Fruit fly (Drosophila melanogaster): Measurements from ENCODE around the gene Sur-8.

Sur-8 gene

dm6 chr3R:17386168-17386819 lies 16.0 kb downstream of the Sur-8 start:
- no peak for TF ChIP-seq tj (GFP tag; optimal IDR thresholded peaks at IDR 0.05)
- peak; percentile 60 for TF ChIP-seq CG7101 (tag; optimal IDR thresholded peaks at IDR 0.05)
- TF ChIP-seq ovo (GFP tag; optimal IDR thresholded peaks at IDR 0.05): no peak
- TF ChIP-seq toe (GFP tag; optimal IDR thresholded peaks at IDR 0.05): peak; percentile 54
- peak; percentile 54 for TF ChIP-seq bab1 (GFP tag; optimal IDR thresholded peaks at IDR 0.05)
- peak; percentile 3 for TF ChIP-seq pad (GFP tag; optimal IDR thresholded peaks at IDR 0.05)
- peak; percentile 12 for TF ChIP-seq kay (GFP tag; ENCODE audit: borderline replicate concordance)
- TF ChIP-seq Clk (GFP tag; optimal IDR thresholded peaks at IDR 0.05): peak; percentile 55
- no peak for TF ChIP-seq CG1620 (GFP tag; optimal IDR thresholded peaks at IDR 0.05)
- TF ChIP-seq Hr96 (GFP tag; optimal IDR thresholded peaks at IDR 0.05): peak; percentile 32
- no peak for TF ChIP-seq Crg-1 (GFP tag; optimal IDR thresholded peaks at IDR 0.05)
- peak; percentile 63 for TF ChIP-seq CG14711 (tag; optimal IDR thresholded peaks at IDR 0.05)
- TF ChIP-seq cic (GFP tag; optimal IDR thresholded peaks at IDR 0.05): no peak
- TF ChIP-seq Mnt (GFP tag; optimal IDR thresholded peaks at IDR 0.05): no peak
- peak; percentile 60 for TF ChIP-seq CG12768 (GFP tag; optimal IDR thresholded peaks at IDR 0.05)
- peak; percentile 36 for TF ChIP-seq CG5204 (GFP tag; optimal IDR thresholded peaks at IDR 0.05)
- TF ChIP-seq CG7045 (GFP tag; optimal IDR thresholded peaks at IDR 0.05): peak; percentile 19
- TF ChIP-seq cnc (optimal IDR thresholded peaks at IDR 0.05): no peak
- peak; percentile 55 for TF ChIP-seq CG33017 (tag; optimal IDR thresholded peaks at IDR 0.05)
- no peak for TF ChIP-seq CG11617 (GFP tag; optimal IDR thresholded peaks at IDR 0.05)

DNA sequence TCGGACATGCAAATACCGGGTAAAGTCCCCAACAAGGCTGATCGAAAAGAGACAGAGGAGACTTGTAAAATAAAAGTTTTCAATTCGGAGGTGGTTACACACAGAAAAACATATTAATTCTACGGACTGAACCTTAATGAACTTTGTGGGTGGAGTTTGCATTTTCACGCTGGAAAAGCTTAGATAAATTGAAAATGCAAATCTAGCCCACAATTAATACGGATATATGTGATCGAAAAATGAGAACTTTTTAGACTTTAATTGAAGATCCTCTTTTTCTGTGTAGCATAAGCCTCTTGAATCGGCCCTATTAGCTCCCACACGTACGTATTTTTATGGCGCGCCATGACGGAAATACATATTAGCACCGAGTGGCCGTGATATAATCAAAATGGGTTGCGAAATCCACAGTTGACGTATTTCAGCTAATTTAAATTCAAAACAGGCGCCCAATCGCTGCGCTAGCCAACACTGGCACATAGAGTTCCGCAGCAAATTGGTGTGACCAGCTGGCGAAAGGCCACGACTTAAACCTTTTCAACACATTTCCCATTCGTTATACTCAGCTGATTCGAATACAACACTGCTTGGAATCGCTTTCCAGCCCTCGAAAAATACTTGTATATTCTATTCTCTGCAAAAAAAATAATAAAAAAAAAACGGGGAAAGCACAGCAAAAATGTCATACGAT lies 16.8 kb downstream of the Sur-8 start:
- no peak for TF ChIP-seq CG11617 (GFP tag; optimal IDR thresholded peaks at IDR 0.05)
- no peak for TF ChIP-seq cnc (optimal IDR thresholded peaks at IDR 0.05)
- TF ChIP-seq ovo (GFP tag; optimal IDR thresholded peaks at IDR 0.05): peak; percentile 59
- TF ChIP-seq CG1620 (GFP tag; optimal IDR thresholded peaks at IDR 0.05): peak; percentile 84
- peak; percentile 70 for TF ChIP-seq Mnt (GFP tag; optimal IDR thresholded peaks at IDR 0.05)
- TF ChIP-seq Clk (GFP tag; optimal IDR thresholded peaks at IDR 0.05): no peak
- peak; percentile 60 for TF ChIP-seq pad (GFP tag; optimal IDR thresholded peaks at IDR 0.05)
- peak; percentile 23 for TF ChIP-seq CG12768 (GFP tag; optimal IDR thresholded peaks at IDR 0.05)
- peak; percentile 68 for TF ChIP-seq tj (GFP tag; optimal IDR thresholded peaks at IDR 0.05)
- peak; percentile 73 for TF ChIP-seq CG7101 (tag; optimal IDR thresholded peaks at IDR 0.05)
- TF ChIP-seq cic (GFP tag; optimal IDR thresholded peaks at IDR 0.05): peak; percentile 56
- TF ChIP-seq Hr96 (GFP tag; optimal IDR thresholded peaks at IDR 0.05): peak; percentile 74
- peak; percentile 74 for TF ChIP-seq CG14711 (tag; optimal IDR thresholded peaks at IDR 0.05)
- TF ChIP-seq CG5204 (GFP tag; optimal IDR thresholded peaks at IDR 0.05): peak; percentile 68
- TF ChIP-seq Crg-1 (GFP tag; optimal IDR thresholded peaks at IDR 0.05): peak; percentile 78
- peak; percentile 55 for TF ChIP-seq CG33017 (tag; optimal IDR thresholded peaks at IDR 0.05)
- peak; percentile 65 for TF ChIP-seq CG7045 (GFP tag; optimal IDR thresholded peaks at IDR 0.05)
- peak; percentile 75 for TF ChIP-seq toe (GFP tag; optimal IDR thresholded peaks at IDR 0.05)
- peak; percentile 83 for TF ChIP-seq bab1 (GFP tag; optimal IDR thresholded peaks at IDR 0.05)
- TF ChIP-seq kay (GFP tag; ENCODE audit: borderline replicate concordance): no peak

DNA sequence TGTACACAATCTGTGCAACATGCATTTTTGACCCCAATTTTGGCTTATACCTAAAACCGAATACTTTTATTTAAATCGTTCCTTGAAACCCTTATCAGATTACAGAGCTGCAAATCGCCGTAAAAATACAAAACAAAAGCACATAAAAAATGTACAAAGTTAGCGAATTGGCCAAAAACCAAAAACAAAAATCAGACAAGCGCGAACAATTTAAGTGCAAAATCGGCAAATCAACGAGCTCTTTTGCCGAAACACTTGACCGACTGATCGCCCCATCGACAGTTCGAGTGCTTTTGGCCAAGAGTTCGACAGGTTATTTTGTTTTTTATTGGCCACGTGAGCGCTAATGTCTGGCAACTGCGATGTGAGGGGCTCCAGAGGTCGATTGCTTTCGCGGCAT lies 20.4 kb downstream of the Sur-8 start:
- TF ChIP-seq bab1 (GFP tag; optimal IDR thresholded peaks at IDR 0.05) (no peak), tj (GFP tag; optimal IDR thresholded peaks at IDR 0.05) (peak; percentile 92)

- TF ChIP-seq tj (GFP tag; optimal IDR thresholded peaks at IDR 0.05) (peak; percentile 44), Clk (GFP tag; optimal IDR thresholded peaks at IDR 0.05) (no peak), kay (GFP tag; ENCODE audit: borderline replicate concordance) (peak; percentile 56), CG12768 (GFP tag; optimal IDR thresholded peaks at IDR 0.05) (no peak)
Observed at dm6 chr3R:17379742-17380141, 22.6 kb downstream of the Sur-8 start, which contains the start of gene lute. TSS of gene lute (plus strand) at chr3R:17379944.

dm6 chr3R:17379051-17379450 lies 23.3 kb downstream of the Sur-8 start:
- TF ChIP-seq Mnt (GFP tag; optimal IDR thresholded peaks at IDR 0.05) (no peak), pad (GFP tag; optimal IDR thresholded peaks at IDR 0.05) (no peak), Crg-1 (GFP tag; optimal IDR thresholded peaks at IDR 0.05) (no peak), tj (GFP tag; optimal IDR thresholded peaks at IDR 0.05) (no peak), CG33017 (tag; optimal IDR thresholded peaks at IDR 0.05) (no peak), CG5204 (GFP tag; optimal IDR thresholded peaks at IDR 0.05) (no peak), CG11617 (GFP tag; optimal IDR thresholded peaks at IDR 0.05) (no peak), Clk (GFP tag; optimal IDR thresholded peaks at IDR 0.05) (no peak), kay (GFP tag; ENCODE audit: borderline replicate concordance) (no peak), Hr96 (GFP tag; optimal IDR thresholded peaks at IDR 0.05) (no peak), CG1620 (GFP tag; optimal IDR thresholded peaks at IDR 0.05) (no peak), CG12768 (GFP tag; optimal IDR thresholded peaks at IDR 0.05) (no peak), CG7045 (GFP tag; optimal IDR thresholded peaks at IDR 0.05) (no peak), ovo (GFP tag; optimal IDR thresholded peaks at IDR 0.05) (no peak), toe (GFP tag; optimal IDR thresholded peaks at IDR 0.05) (no peak), cic (GFP tag; optimal IDR thresholded peaks at IDR 0.05) (no peak), CG7101 (tag; optimal IDR thresholded peaks at IDR 0.05) (no peak), cnc (optimal IDR thresholded peaks at IDR 0.05) (no peak), CG14711 (tag; optimal IDR thresholded peaks at IDR 0.05) (no peak)

- TF ChIP-seq ovo (GFP tag; optimal IDR thresholded peaks at IDR 0.05) (no peak), CG33017 (tag; optimal IDR thresholded peaks at IDR 0.05) (no peak), toe (GFP tag; optimal IDR thresholded peaks at IDR 0.05) (no peak), Crg-1 (GFP tag; optimal IDR thresholded peaks at IDR 0.05) (no peak), Clk (GFP tag; optimal IDR thresholded peaks at IDR 0.05) (no peak), tj (GFP tag; optimal IDR thresholded peaks at IDR 0.05) (no peak), Hr96 (GFP tag; optimal IDR thresholded peaks at IDR 0.05) (no peak), CG7045 (GFP tag; optimal IDR thresholded peaks at IDR 0.05) (no peak), pad (GFP tag; optimal IDR thresholded peaks at IDR 0.05) (no peak), CG1620 (GFP tag; optimal IDR thresholded peaks at IDR 0.05) (no peak), cic (GFP tag; optimal IDR thresholded peaks at IDR 0.05) (no peak), CG11617 (GFP tag; optimal IDR thresholded peaks at IDR 0.05) (no peak), CG14711 (tag; optimal IDR thresholded peaks at IDR 0.05) (no peak), CG5204 (GFP tag; optimal IDR thresholded peaks at IDR 0.05) (no peak), CG7101 (tag; optimal IDR thresholded peaks at IDR 0.05) (no peak), CG12768 (GFP tag; optimal IDR thresholded peaks at IDR 0.05) (no peak), cnc (optimal IDR thresholded peaks at IDR 0.05) (no peak), bab1 (GFP tag; optimal IDR thresholded peaks at IDR 0.05) (no peak), Mnt (GFP tag; optimal IDR thresholded peaks at IDR 0.05) (no peak), kay (GFP tag; ENCODE audit: borderline replicate concordance) (no peak)
Observed at dm6 chr3R:17377503-17377902, 24.8 kb downstream of the Sur-8 start.
